Fruit fly (Drosophila melanogaster): Measurements from ENCODE around the gene CG43773.
A peak's percentile ranks its signal among the peaks of the same experiment; 100 is the strongest.

Gene CG43773

dm6 chr2L:3999718-4000117 is 7.8 kb upstream of the CG43773 start, which contains the start of gene CG43797:
TSS of gene CG43797 (plus strand) at chr2L:4000018.
- no peak for TF ChIP-seq HLH54F (GFP tag; optimal IDR thresholded peaks at IDR 0.05)
- TF ChIP-seq TFAM (GFP tag; optimal IDR thresholded peaks at IDR 0.05) = no peak
- no peak for TF ChIP-seq ttk (GFP tag; IDR thresholded peaks at IDR 0.05)
- TF ChIP-seq CG2129 (GFP tag; IDR thresholded peaks at IDR 0.05; ENCODE audit: partially characterized antibody) = no peak
- TF ChIP-seq E2f2 (GFP tag; IDR thresholded peaks at IDR 0.05) = no peak
- TF ChIP-seq CG11456 (GFP tag; IDR thresholded peaks at IDR 0.05) = no peak
- no peak for TF ChIP-seq Side (GFP tag; optimal IDR thresholded peaks at IDR 0.05)
- TF ChIP-seq CG6683 (GFP tag; optimal IDR thresholded peaks at IDR 0.05) = no peak
- TF ChIP-seq Kr (GFP tag; optimal IDR thresholded peaks at IDR 0.05) = no peak
- TF ChIP-seq bsh (GFP tag; optimal IDR thresholded peaks at IDR 0.05) = no peak
- TF ChIP-seq aop (GFP tag; IDR thresholded peaks at IDR 0.05) = no peak
- TF ChIP-seq nmo (GFP tag; optimal IDR thresholded peaks at IDR 0.05) = no peak

DNA sequence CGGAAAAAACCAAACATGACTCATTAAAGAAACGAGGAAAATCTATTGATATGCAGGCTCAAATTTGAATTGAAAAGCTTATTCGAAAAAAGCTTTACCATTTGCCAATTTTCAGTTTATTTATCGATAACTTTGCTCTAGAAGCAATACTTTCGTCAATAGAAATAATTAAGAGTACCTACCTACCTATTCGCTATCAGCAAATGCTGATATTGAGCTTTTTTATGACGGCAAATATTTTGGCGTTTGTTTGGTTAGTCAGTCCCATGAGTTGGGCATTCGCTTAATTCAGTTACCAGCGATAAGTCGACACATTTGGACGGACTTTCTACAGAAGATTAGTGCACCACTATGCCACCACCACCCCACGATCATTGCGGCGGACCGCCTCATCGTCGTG is 3.7 kb upstream of the CG43773 start, which contains the start of gene CG34176:
TSS of gene CG34176 (plus strand) at position 301 of the 400 bp plus-strand sequence.
- TF ChIP-seq CG6689 (GFP tag; IDR thresholded peaks at IDR 0.05) (no peak), GATAe (GFP tag; conservative IDR thresholded peaks at IDR 0.05) (0 out of 2 replicates have a peak, but pooled peaks have one; percentile 13), Awh (GFP tag; IDR thresholded peaks at IDR 0.05) (0 out of 2 replicates have a peak, but pooled peaks have one; percentile 16)

DNA sequence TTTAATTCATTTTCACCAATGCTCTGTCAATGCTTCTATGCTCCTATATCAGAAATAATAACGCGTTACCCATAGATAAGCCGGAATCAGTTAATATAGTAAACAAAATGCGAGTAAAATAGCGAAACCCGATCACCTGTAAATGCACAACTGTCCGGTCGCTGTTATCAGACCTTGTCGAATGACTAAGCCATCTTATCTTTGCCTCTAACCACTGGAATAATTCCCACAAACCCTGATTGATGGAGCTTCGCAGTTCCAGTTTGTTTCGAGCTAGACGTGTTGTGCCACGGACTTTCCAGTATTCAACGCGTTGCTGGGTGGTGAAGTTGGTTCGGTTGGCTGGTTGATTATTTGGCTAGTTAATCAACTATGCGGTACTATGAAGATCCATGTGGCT is 2.8 kb upstream of the CG43773 start, which contains the start of gene CG15422:
TSS of gene CG15422 (plus strand) at position 301 of the 400 bp plus-strand sequence.
- TF ChIP-seq sug (tag; optimal IDR thresholded peaks at IDR 0.05) = peak; percentile 6
- TF ChIP-seq her (GFP tag; optimal IDR thresholded peaks at IDR 0.05) = no peak
- peak; percentile 52 for TF ChIP-seq exex (tag; optimal IDR thresholded peaks at IDR 0.05)
- TF ChIP-seq Xbp1 (GFP tag; optimal IDR thresholded peaks at IDR 0.05) = no peak
- TF ChIP-seq btn (GFP tag; optimal IDR thresholded peaks at IDR 0.05) = no peak
- TF ChIP-seq GATAe (GFP tag; conservative IDR thresholded peaks at IDR 0.05) = no peak
- no peak for TF ChIP-seq eve (GFP tag; optimal IDR thresholded peaks at IDR 0.05)
- peak; percentile 61 for TF ChIP-seq lab (GFP tag; optimal IDR thresholded peaks at IDR 0.05)
- no peak for TF ChIP-seq toy (GFP tag; IDR thresholded peaks at IDR 0.05)
- TF ChIP-seq CG9817 (tag; optimal IDR thresholded peaks at IDR 0.05) = no peak
- TF ChIP-seq CG12219 (GFP tag; optimal IDR thresholded peaks at IDR 0.05) = no peak
- TF ChIP-seq mirr (GFP tag; optimal IDR thresholded peaks at IDR 0.05) = peak; percentile 31
- no peak for TF ChIP-seq pros (GFP tag; optimal IDR thresholded peaks at IDR 0.05)
- TF ChIP-seq CG34422 (GFP tag; IDR thresholded peaks at IDR 0.05) = no peak

DNA sequence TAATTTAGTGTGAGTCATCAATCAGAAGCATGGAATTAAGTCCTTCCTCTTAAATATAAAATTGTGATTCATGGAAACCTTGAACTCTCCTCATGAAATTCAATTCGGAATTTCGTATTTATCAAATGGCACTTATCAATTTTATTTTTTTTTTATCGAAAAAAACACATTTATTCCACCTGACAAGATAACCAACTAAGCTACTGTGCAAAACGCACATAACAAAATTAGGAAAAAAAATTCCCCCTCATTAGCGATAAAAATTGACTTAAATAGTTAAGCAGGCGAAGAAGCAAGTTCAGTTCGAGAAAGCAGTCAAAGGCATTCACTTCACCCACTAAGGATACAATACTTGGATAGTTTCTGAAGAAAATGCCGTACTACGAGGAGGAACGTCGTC is 1.7 kb upstream of the CG43773 start, which contains the start of gene CG15423:
TSS of gene CG15423 (plus strand) at position 301 of the 400 bp plus-strand sequence.
- TF ChIP-seq CG3407 (GFP tag; optimal IDR thresholded peaks at IDR 0.05) (no peak), lab (GFP tag; optimal IDR thresholded peaks at IDR 0.05) (peak; percentile 26), Hey (tag; optimal IDR thresholded peaks at IDR 0.05) (no peak)

- no peak for TF ChIP-seq Poxn (GFP tag; IDR thresholded peaks at IDR 0.05)
- peak; percentile 29 for TF ChIP-seq lab (GFP tag; optimal IDR thresholded peaks at IDR 0.05)
- TF ChIP-seq grn (GFP tag; optimal IDR thresholded peaks at IDR 0.05) = no peak
- no peak for TF ChIP-seq Sox100B (GFP tag; optimal IDR thresholded peaks at IDR 0.05)
Observed at dm6 chr2L:4008353-4008752, 863 bp downstream of the CG43773 start, which contains the start of gene CG43774. TSS of gene CG43774 (plus strand) at chr2L:4008653.

Measured in whole organism, embryonic.